Worm (Caenorhabditis elegans): ENCODE data around the gene npr-37.

DNA sequence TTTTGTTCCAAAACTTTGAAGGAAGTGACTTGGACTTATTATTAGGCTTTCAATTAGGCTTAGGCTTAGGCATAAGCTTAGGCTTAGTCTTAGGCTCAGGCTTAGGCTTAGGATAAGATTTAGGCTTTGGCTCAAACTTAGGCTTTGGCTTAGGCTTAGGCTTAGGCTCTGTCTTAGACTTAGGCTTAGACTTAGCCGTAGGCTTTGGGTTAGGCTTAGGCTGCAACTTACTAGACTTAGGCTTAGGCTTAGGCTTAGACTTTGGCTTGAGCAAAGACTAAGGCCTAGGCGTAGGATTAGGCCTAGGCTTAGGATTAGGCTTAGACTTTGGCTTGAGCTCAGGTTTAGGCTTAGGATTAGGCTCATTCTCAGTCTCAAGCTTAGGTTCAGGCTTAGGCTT is 3.8 kb upstream of the npr-37 start:
- TF ChIP-seq snpc-4 (GFP tag; optimal IDR thresholded peaks at IDR 0.05) (no peak), snpc-4 (tag; optimal IDR thresholded peaks at IDR 0.05) (no peak), madf-8 (GFP tag; conservative IDR thresholded peaks at IDR 0.05) (no peak), tlf-1 (GFP tag; optimal IDR thresholded peaks at IDR 0.05) (no peak), C06A6.2 (GFP tag; conservative IDR thresholded peaks at IDR 0.05) (no peak), rpc-1 (optimal IDR thresholded peaks at IDR 0.05) (no peak), rpc-1 (tag; optimal IDR thresholded peaks at IDR 0.05) (no peak), unc-62 (GFP tag; optimal IDR thresholded peaks at IDR 0.05) (no peak), aptf-3 (GFP tag; IDR thresholded peaks at IDR 0.05) (no peak)

Data from whole organism, young adult.